Worm (Caenorhabditis elegans) whole organism, L4 larva: ENCODE results near the gene rer-1.
A peak's percentile ranks its signal among the peaks of the same experiment; 100 is the strongest.

Experiments
- aha-1 ChIP-seq: fragments of 150-350 bp; peaks from one replicate; lab custom pipeline; 2014; ENCODE audit warnings: missing biosample characterization, missing genetic modification characterization
- ctbp-1 ChIP-seq: fragments of 200-800 bp; sonication (Bioruptor generic); IDR thresholded peaks from 2 replicates; pipeline ENCODE4 v1.3.6; 2022; ENCODE audit warnings: missing genetic modification reagents, missing genetic modification characterization, missing compliant biosample characterization
- dmd-9 ChIP-seq: fragments of 200-800 bp; sonication (Bioruptor generic); IDR thresholded peaks from 2 replicates; pipeline ENCODE4 v1.3.6; 2022; ENCODE audit warnings: missing genetic modification reagents, missing genetic modification characterization, missing compliant biosample characterization
- mep-1 ChIP-seq: fragments of 150-350 bp; sonication (generic microtip); optimal IDR thresholded peaks from 3 replicates; lab custom pipeline; 2014; ENCODE audit warnings: missing biosample characterization, missing genetic modification characterization
- nhr-76 ChIP-seq: fragments of 150-350 bp; optimal IDR thresholded peaks from 2 replicates; lab custom pipeline; 2014; ENCODE audit warnings: missing biosample characterization, missing genetic modification characterization
- unc-62 ChIP-seq, 3 experiments: fragments of 150-350 bp in 1 of 3; sonication (generic microtip); optimal IDR thresholded peaks in 2 of 3; peaks in 1 of 3; 1 replicate in 1 of 3; 2 replicates in 2 of 3; lab custom pipeline; 2014 to 2017; ENCODE audit warnings: missing biosample characterization in 3 of 3, missing genetic modification characterization in 3 of 3, missing genetic modification reagents in 3 of 3, missing genotype in 1 of 3

The rer-1 gene

ce11 chrII:8857074-8857473 lies 45.9 kb downstream of the rer-1 start:
- TF ChIP-seq ctbp-1 (GFP tag; lab: Robert Waterston, UW) (no peak), aha-1 (peak; percentile 92)

DNA sequence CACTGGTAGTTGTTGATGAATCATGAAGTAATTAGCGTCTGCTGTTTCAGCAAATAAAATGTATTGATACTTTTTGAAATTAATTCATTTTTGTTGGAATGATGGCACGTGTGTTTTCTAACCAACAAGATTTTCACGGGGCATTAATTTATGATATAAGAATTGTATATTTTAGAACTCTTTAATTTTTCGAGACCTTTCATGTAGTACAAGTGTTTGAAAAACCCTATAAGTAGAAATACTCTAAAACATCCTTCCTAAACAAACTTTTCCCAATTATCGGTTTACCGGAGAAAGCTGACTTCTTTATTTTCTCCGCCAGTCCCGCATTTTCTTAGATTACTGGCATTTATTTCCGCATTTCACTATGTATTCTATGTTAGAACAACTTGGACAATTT lies 48.4 kb downstream of the rer-1 start, which contains the start of gene snb-6:
Gene snb-6, minus strand, starts transcription at position 101 of the 400 bp plus-strand sequence.
- TF ChIP-seq nhr-76 (tag; lab: Kevin White, UChicago): no peak
- no peak for TF ChIP-seq dmd-9 (GFP tag; lab: Robert Waterston, UW)
- peak in 1 of 2 experiments; percentile 40 for TF ChIP-seq unc-62 (GFP tag; optimal IDR thresholded peaks at IDR 0.05 in 1 of 2; lab: Kevin White, UChicago)
- no peak for TF ChIP-seq unc-62 (tag; optimal IDR thresholded peaks at IDR 0.05; lab: Kevin White, UChicago)
- TF ChIP-seq mep-1 (tag; lab: Kevin White, UChicago): no peak
